Worm (Caenorhabditis elegans): ENCODE results near the gene wip-1.

Gene wip-1

ce11 chrIII:5042112-5042511 lies 23.7 kb downstream of the wip-1 start, which contains the start of gene nlp-43:
nlp-43 (plus strand) TSS chrIII:5042412.
- TF ChIP-seq ceh-9 (tag; optimal IDR thresholded peaks at IDR 0.05) (no peak), lim-6 (tag; optimal IDR thresholded peaks at IDR 0.05) (no peak), dmd-4 (tag; optimal IDR thresholded peaks at IDR 0.05; ENCODE audit: borderline replicate concordance) (no peak), ceh-30 (tag; optimal IDR thresholded peaks at IDR 0.05) (no peak), fax-1 (tag; optimal IDR thresholded peaks at IDR 0.05) (no peak), elt-4 (tag; optimal IDR thresholded peaks at IDR 0.05) (no peak), ceh-18 (tag; optimal IDR thresholded peaks at IDR 0.05) (no peak), F13H6.1 (tag; optimal IDR thresholded peaks at IDR 0.05) (no peak), pha-4 (tag; optimal IDR thresholded peaks at IDR 0.05) (no peak), sox-4 (tag; optimal IDR thresholded peaks at IDR 0.05) (no peak), ttx-3 (tag; optimal IDR thresholded peaks at IDR 0.05) (no peak), zip-5 (tag; optimal IDR thresholded peaks at IDR 0.05) (no peak), unc-86 (tag; optimal IDR thresholded peaks at IDR 0.05) (no peak), lin-11 (tag; optimal IDR thresholded peaks at IDR 0.05) (no peak), eyg-1 (tag; optimal IDR thresholded peaks at IDR 0.05) (no peak), hlh-13 (GFP tag; optimal IDR thresholded peaks at IDR 0.05) (no peak), ceh-2 (tag; optimal IDR thresholded peaks at IDR 0.05) (no peak), npax-4 (tag; optimal IDR thresholded peaks at IDR 0.05) (no peak)

- TF ChIP-seq fkh-6 (tag; optimal IDR thresholded peaks at IDR 0.05) (no peak), ceh-14 (tag; optimal IDR thresholded peaks at IDR 0.05) (no peak), ref-2 (tag; optimal IDR thresholded peaks at IDR 0.05) (no peak), lin-11 (tag; optimal IDR thresholded peaks at IDR 0.05) (no peak), nhr-11 (tag; optimal IDR thresholded peaks at IDR 0.05) (no peak), mec-3 (tag; optimal IDR thresholded peaks at IDR 0.05; ENCODE audit: borderline replicate concordance) (no peak), madf-2 (tag; optimal IDR thresholded peaks at IDR 0.05) (no peak), ceh-9 (tag; optimal IDR thresholded peaks at IDR 0.05) (no peak), pha-4 (tag; optimal IDR thresholded peaks at IDR 0.05) (no peak), pax-1 (tag; optimal IDR thresholded peaks at IDR 0.05) (no peak), T23F11.4 (GFP tag; optimal IDR thresholded peaks at IDR 0.05) (no peak)
Observed at ce11 chrIII:5044709-5045108, 26.3 kb downstream of the wip-1 start, which contains the start of gene C45G9.14. C45G9.14 (plus strand) TSS chrIII:5045009.

- TF ChIP-seq unc-55 (GFP tag; optimal IDR thresholded peaks at IDR 0.05), result no peak
- TF ChIP-seq pqm-1 (tag; optimal IDR thresholded peaks at IDR 0.05), result no peak
- TF ChIP-seq npax-4 (tag; optimal IDR thresholded peaks at IDR 0.05), result no peak
- TF ChIP-seq unc-3 (GFP tag; conservative IDR thresholded peaks at IDR 0.05), result no peak
- TF ChIP-seq unc-3 (tag; optimal IDR thresholded peaks at IDR 0.05), result no peak
- TF ChIP-seq C38D4.7 (GFP tag; optimal IDR thresholded peaks at IDR 0.05), result no peak
- no peak for TF ChIP-seq odd-2 (tag; optimal IDR thresholded peaks at IDR 0.05)
- no peak for TF ChIP-seq ahr-1 (tag; optimal IDR thresholded peaks at IDR 0.05)
- TF ChIP-seq dmd-4 (tag; optimal IDR thresholded peaks at IDR 0.05; ENCODE audit: borderline replicate concordance), result no peak
- TF ChIP-seq F13H6.1 (tag; optimal IDR thresholded peaks at IDR 0.05), result no peak
- TF ChIP-seq ama-1 (optimal IDR thresholded peaks at IDR 0.05), result no peak
- no peak for TF ChIP-seq zip-5 (tag; optimal IDR thresholded peaks at IDR 0.05)
- peak; percentile 58 for TF ChIP-seq elt-2 (tag; optimal IDR thresholded peaks at IDR 0.05)
- TF ChIP-seq K09A11.1 (tag; optimal IDR thresholded peaks at IDR 0.05; ENCODE audit: insufficient read depth), result no peak
- no peak for TF ChIP-seq K02D7.2 (tag; optimal IDR thresholded peaks at IDR 0.05)
- no peak for TF ChIP-seq nhr-11 (tag; optimal IDR thresholded peaks at IDR 0.05)
- TF ChIP-seq ets-4 (tag; optimal IDR thresholded peaks at IDR 0.05), result peak; percentile 71
- TF ChIP-seq hlh-6 (tag; optimal IDR thresholded peaks at IDR 0.05), result no peak
- TF ChIP-seq lin-11 (tag; optimal IDR thresholded peaks at IDR 0.05), result no peak
- TF ChIP-seq ceh-6 (GFP tag; optimal IDR thresholded peaks at IDR 0.05), result no peak
- no peak for TF ChIP-seq sox-4 (tag; optimal IDR thresholded peaks at IDR 0.05)
- no peak for TF ChIP-seq ceh-19 (GFP tag; optimal IDR thresholded peaks at IDR 0.05)
- no peak for TF ChIP-seq fkh-10 (GFP tag; optimal IDR thresholded peaks at IDR 0.05)
- peak; percentile 58 for TF ChIP-seq ceh-31 (tag; optimal IDR thresholded peaks at IDR 0.05)
- no peak for TF ChIP-seq hlh-8 (tag; optimal IDR thresholded peaks at IDR 0.05)
- no peak for TF ChIP-seq ceh-24 (tag; optimal IDR thresholded peaks at IDR 0.05)
- TF ChIP-seq tbx-2 (tag; optimal IDR thresholded peaks at IDR 0.05), result no peak
- no peak for TF ChIP-seq ceh-45 (GFP tag; IDR thresholded peaks at IDR 0.05)
- TF ChIP-seq unc-86 (tag; optimal IDR thresholded peaks at IDR 0.05), result no peak
- TF ChIP-seq ref-2 (tag; optimal IDR thresholded peaks at IDR 0.05), result no peak
- no peak for TF ChIP-seq fkh-6 (tag; optimal IDR thresholded peaks at IDR 0.05)
- TF ChIP-seq madf-2 (tag; optimal IDR thresholded peaks at IDR 0.05), result no peak
- no peak for TF ChIP-seq ttx-3 (tag; optimal IDR thresholded peaks at IDR 0.05)
- TF ChIP-seq ceh-34 (tag; optimal IDR thresholded peaks at IDR 0.05), result no peak
- no peak for TF ChIP-seq pat-9 (tag; optimal IDR thresholded peaks at IDR 0.05)
Observed at ce11 chrIII:5047175-5047574, 28.7 kb downstream of the wip-1 start, which contains the start of gene txbp-3. txbp-3 (minus strand) TSS chrIII:5047459.

Data from whole organism, late embryonic.